Worm (Caenorhabditis elegans) whole organism, L4 larva: Measurements from ENCODE around the gene F26D2.10.

Experiments
- F37D6.2 ChIP-seq: sonication (generic microtip); optimal IDR thresholded peaks from 2 replicates; lab custom pipeline; 2016; ENCODE audit warnings: mild to moderate bottlenecking, missing genetic modification characterization, missing compliant biosample characterization
- aha-1 ChIP-seq: fragments of 150-350 bp; peaks from one replicate; lab custom pipeline; 2014; ENCODE audit warnings: missing biosample characterization, missing genetic modification characterization
- ama-1 ChIP-seq: fragments of 150-350 bp; optimal IDR thresholded peaks from 2 replicates; lab custom pipeline; 2014; ENCODE audit warnings: inconsistent platforms, mixed read lengths
- arid-1 ChIP-seq: fragments of 200-800 bp; sonication (Bioruptor generic); conservative IDR thresholded peaks from 2 replicates; pipeline ENCODE4 v1.3.6; 2022; ENCODE audit warnings: missing genetic modification reagents, missing genetic modification characterization, missing compliant biosample characterization
- ceh-20 ChIP-seq: fragments of 200-800 bp; sonication (Bioruptor generic); IDR thresholded peaks from 2 replicates; pipeline ENCODE4 v1.3.6; 2022; ENCODE audit warnings: missing genetic modification reagents, missing genetic modification characterization, missing compliant biosample characterization
- hlh-30 ChIP-seq: sonication (generic microtip); optimal IDR thresholded peaks from 2 replicates; lab custom pipeline; 2017; ENCODE audit warnings: antibody characterized with exemption, mild to moderate bottlenecking, missing genetic modification characterization, missing compliant biosample characterization; ENCODE audit not compliant: insufficient read depth
- mdl-1 ChIP-seq, 2 experiments: fragments of 150-350 bp in 1 of 2; sonication (generic microtip) in 1 of 2; optimal IDR thresholded peaks; 2 replicates each; lab custom pipeline; 2014 to 2017; ENCODE audit warnings: missing biosample characterization in 2 of 2, missing genetic modification characterization in 2 of 2
- nhr-11 ChIP-seq: fragments of 150-350 bp; optimal IDR thresholded peaks from 2 replicates; lab custom pipeline; 2014; ENCODE audit warnings: missing biosample characterization, missing genetic modification characterization
- spr-1 ChIP-seq: sonication (generic microtip); optimal IDR thresholded peaks from 2 replicates; lab custom pipeline; 2016; ENCODE audit warnings: mild to moderate bottlenecking, missing genetic modification characterization, missing compliant biosample characterization

- TF ChIP-seq ama-1 (lab: Kevin White, UChicago) (no peak), F37D6.2 (no peak), hlh-30 (no peak), ceh-20 (GFP tag; lab: Robert Waterston, UW) (no peak), nhr-11 (tag; lab: Kevin White, UChicago) (no peak), aha-1 (tag; lab: Kevin White, UChicago) (no peak), arid-1 (no peak), mdl-1 (tag; optimal IDR thresholded peaks at IDR 0.05; lab: Kevin White, UChicago) (no peak), spr-1 (tag; lab: Kevin White, UChicago) (no peak)
Observed at ce11 chrV:16458714-16459113, 29.3 kb upstream of the F26D2.10 start, which contains the start of gene str-15.
